Fruit fly (Drosophila melanogaster) whole organism, prepupa: ENCODE measurements around the gene Drsl6.

Experiments used
- Blimp-1 ChIP-seq: fragments of 200-800 bp; sonication (Bioruptor generic); optimal IDR thresholded peaks from 3 replicates; lab custom pipeline; 2017; ENCODE audit warnings: missing biosample characterization, missing genetic modification characterization, mild to moderate bottlenecking, moderate library complexity, missing genetic modification reagents
- CG10631 ChIP-seq: fragments of 200-800 bp; sonication (Bioruptor generic); optimal IDR thresholded peaks from 2 replicates; lab custom pipeline; 2016; ENCODE audit warnings: missing biosample characterization, missing genetic modification characterization
- CG10669 ChIP-seq: fragments of 200-800 bp; sonication (Bioruptor generic); optimal IDR thresholded peaks from 3 replicates; lab custom pipeline; 2018; ENCODE audit warnings: missing biosample characterization, mild to moderate bottlenecking, missing genetic modification characterization, moderate library complexity
- CG11294 ChIP-seq: fragments of 200-800 bp; sonication (Bioruptor generic); IDR thresholded peaks from 2 replicates; pipeline ENCODE4 v1.3.6; 2022; ENCODE audit warnings: missing biosample characterization, missing genetic modification characterization
- CG11762 ChIP-seq: fragments of 200-800 bp; sonication (Bioruptor generic); optimal IDR thresholded peaks from 3 replicates; lab custom pipeline; 2016; ENCODE audit warnings: missing biosample characterization, missing genetic modification characterization; ENCODE audit not compliant: insufficient read depth
- CG11902 ChIP-seq: fragments of 200-800 bp; sonication (Bioruptor generic); optimal IDR thresholded peaks from 3 replicates; lab custom pipeline; 2016; ENCODE audit warnings: missing biosample characterization, missing genetic modification characterization
- CG15336 ChIP-seq: fragments of 200-800 bp; sonication (Bioruptor generic); IDR thresholded peaks from 2 replicates; pipeline ENCODE4 v1.3.6; 2022; ENCODE audit warnings: missing biosample characterization, missing genetic modification characterization
- CG16779 ChIP-seq: fragments of 200-800 bp; sonication (Bioruptor generic); optimal IDR thresholded peaks from 3 replicates; lab custom pipeline; 2017; ENCODE audit warnings: missing biosample characterization, mild to moderate bottlenecking, missing genetic modification characterization
- CG3032 ChIP-seq: fragments of 200-800 bp; optimal IDR thresholded peaks from 2 replicates; lab custom pipeline; 2019; ENCODE audit warnings: missing biosample characterization, mild to moderate bottlenecking, missing genetic modification characterization, moderate library complexity
- CG32006 ChIP-seq: fragments of 200-800 bp; sonication (Bioruptor generic); optimal IDR thresholded peaks from 3 replicates; lab custom pipeline; 2017; ENCODE audit warnings: missing biosample characterization, mild to moderate bottlenecking, missing genetic modification characterization
- CG34406 ChIP-seq: fragments of 200-800 bp; sonication (Bioruptor generic); optimal IDR thresholded peaks from 3 replicates; lab custom pipeline; 2016; ENCODE audit warnings: missing biosample characterization, missing genetic modification characterization
- CG3919 ChIP-seq: fragments of 200-800 bp; sonication (Bioruptor generic); optimal IDR thresholded peaks from 3 replicates; lab custom pipeline; 2016; ENCODE audit warnings: missing biosample characterization, missing genetic modification characterization
- CG4318 ChIP-seq: fragments of 200-800 bp; sonication (Bioruptor generic); optimal IDR thresholded peaks from 3 replicates; lab custom pipeline; 2017; ENCODE audit warnings: missing biosample characterization, mild to moderate bottlenecking, missing genetic modification characterization
- CG6276 ChIP-seq: fragments of 200-800 bp; sonication (Bioruptor generic); optimal IDR thresholded peaks from 2 replicates; lab custom pipeline; 2017; ENCODE audit warnings: missing biosample characterization, mild to moderate bottlenecking, missing genetic modification characterization
- CG6792 ChIP-seq: fragments of 200-800 bp; sonication (Bioruptor generic); optimal IDR thresholded peaks from 3 replicates; lab custom pipeline; 2016; ENCODE audit warnings: missing biosample characterization, missing genetic modification characterization
- CG6808 ChIP-seq: fragments of 200-800 bp; sonication (Bioruptor generic); optimal IDR thresholded peaks from 3 replicates; lab custom pipeline; 2017; ENCODE audit warnings: missing biosample characterization, missing genetic modification characterization, mild to moderate bottlenecking, moderate library complexity, missing genetic modification reagents
- CG6854 ChIP-seq: fragments of 200-800 bp; sonication (Bioruptor generic); optimal IDR thresholded peaks from 2 replicates; lab custom pipeline; 2017; ENCODE audit warnings: missing biosample characterization, mild to moderate bottlenecking, missing genetic modification characterization
- CG7368 ChIP-seq: fragments of 200-800 bp; sonication (Bioruptor generic); optimal IDR thresholded peaks from 3 replicates; lab custom pipeline; 2016; ENCODE audit warnings: missing biosample characterization, missing genetic modification characterization
- CG8119 ChIP-seq: fragments of 200-800 bp; sonication (Bioruptor generic); IDR thresholded peaks from 3 replicates; pipeline ENCODE4 v1.3.6; 2022; ENCODE audit warnings: missing biosample characterization, missing genetic modification characterization
- CG8319 ChIP-seq: fragments of 200-800 bp; sonication (Bioruptor generic); optimal IDR thresholded peaks from 3 replicates; lab custom pipeline; 2016; ENCODE audit warnings: missing biosample characterization, missing genetic modification characterization
- CG8632 ChIP-seq: fragments of 200-800 bp; sonication (Bioruptor generic); optimal IDR thresholded peaks from 3 replicates; lab custom pipeline; 2016; ENCODE audit warnings: missing biosample characterization, missing genetic modification characterization
- CG9139 ChIP-seq: fragments of 200-800 bp; sonication (Bioruptor generic); optimal IDR thresholded peaks from 3 replicates; lab custom pipeline; 2017; ENCODE audit warnings: missing biosample characterization, mild to moderate bottlenecking, missing genetic modification characterization
- Eip75B ChIP-seq: fragments of 200-800 bp; sonication (Bioruptor generic); optimal IDR thresholded peaks from 3 replicates; lab custom pipeline; 2016; ENCODE audit warnings: missing biosample characterization, missing genetic modification characterization
- Eip93F ChIP-seq: fragments of 200-800 bp; sonication (Bioruptor generic); optimal IDR thresholded peaks from 2 replicates; lab custom pipeline; 2016; ENCODE audit warnings: missing biosample characterization, mild to moderate bottlenecking, missing genetic modification characterization
- Ets96B ChIP-seq: fragments of 200-800 bp; optimal IDR thresholded peaks from 2 replicates; lab custom pipeline; 2019; ENCODE audit warnings: missing biosample characterization, mild to moderate bottlenecking, missing genetic modification characterization, moderate library complexity
- Gug ChIP-seq: fragments of 200-800 bp; sonication (Bioruptor generic); IDR thresholded peaks from 2 replicates; pipeline ENCODE4 v1.3.6; 2022; ENCODE audit warnings: missing biosample characterization, missing genetic modification characterization
- Hr38 ChIP-seq: sonication (Bioruptor generic); optimal IDR thresholded peaks from 2 replicates; lab custom pipeline; 2016; ENCODE audit warnings: missing biosample characterization, missing genetic modification characterization
- Hr39 ChIP-seq: fragments of 200-800 bp; sonication (Bioruptor generic); optimal IDR thresholded peaks from 2 replicates; lab custom pipeline; 2016; ENCODE audit warnings: missing biosample characterization, missing genetic modification characterization
- Hr4 ChIP-seq: fragments of 200-800 bp; sonication (Bioruptor generic); optimal IDR thresholded peaks from 3 replicates; lab custom pipeline; 2016; ENCODE audit warnings: missing biosample characterization, missing genetic modification characterization
- Met ChIP-seq: fragments of 200-800 bp; sonication (Bioruptor generic); optimal IDR thresholded peaks from 3 replicates; lab custom pipeline; 2016; ENCODE audit warnings: missing biosample characterization, missing genetic modification characterization
- OdsH ChIP-seq: fragments of 200-800 bp; sonication (Bioruptor generic); optimal IDR thresholded peaks from 3 replicates; lab custom pipeline; 2016; ENCODE audit warnings: missing biosample characterization, missing genetic modification characterization
- Smox ChIP-seq: fragments of 200-800 bp; sonication (Bioruptor generic); optimal IDR thresholded peaks from 3 replicates; lab custom pipeline; 2016; ENCODE audit warnings: missing biosample characterization, missing genetic modification characterization
- Sox102F ChIP-seq: fragments of 200-800 bp; sonication (Bioruptor generic); optimal IDR thresholded peaks from 2 replicates; lab custom pipeline; 2016; ENCODE audit warnings: missing biosample characterization, mild to moderate bottlenecking, missing genetic modification characterization
- Sox14 ChIP-seq: fragments of 200-800 bp; sonication (Bioruptor generic); optimal IDR thresholded peaks from 3 replicates; lab custom pipeline; 2016; ENCODE audit warnings: missing biosample characterization, missing genetic modification characterization
- Sox15 ChIP-seq: fragments of 200-800 bp; sonication (Bioruptor generic); optimal IDR thresholded peaks from 3 replicates; lab custom pipeline; 2016; ENCODE audit warnings: missing biosample characterization, missing genetic modification characterization
- achi ChIP-seq: fragments of 200-800 bp; sonication (Bioruptor generic); optimal IDR thresholded peaks from 3 replicates; lab custom pipeline; 2016; ENCODE audit warnings: missing biosample characterization, missing genetic modification characterization
- acj6 ChIP-seq: fragments of 200-800 bp; sonication (Bioruptor generic); optimal IDR thresholded peaks from 3 replicates; lab custom pipeline; 2016; ENCODE audit warnings: missing biosample characterization, missing genetic modification characterization
- dac ChIP-seq: fragments of 200-800 bp; sonication (Bioruptor generic); optimal IDR thresholded peaks from 2 replicates; lab custom pipeline; 2017; ENCODE audit warnings: missing biosample characterization, mild to moderate bottlenecking, missing genetic modification characterization
- dsx ChIP-seq: fragments of 200-800 bp; optimal IDR thresholded peaks from 3 replicates; lab custom pipeline; 2019; ENCODE audit warnings: missing biosample characterization, mild to moderate bottlenecking, missing genetic modification characterization, moderate library complexity; ENCODE audit not compliant: poor library complexity, severe bottlenecking
- esn ChIP-seq: fragments of 200-800 bp; sonication (Bioruptor generic); optimal IDR thresholded peaks from 2 replicates; lab custom pipeline; 2016; ENCODE audit warnings: missing biosample characterization, mild to moderate bottlenecking, missing genetic modification characterization, moderate library complexity
- fd59A ChIP-seq: fragments of 200-800 bp; sonication (Bioruptor generic); optimal IDR thresholded peaks from 2 replicates; lab custom pipeline; 2017; ENCODE audit warnings: missing biosample characterization, mild to moderate bottlenecking, missing genetic modification characterization, missing genetic modification reagents
- fd85E ChIP-seq: fragments of 200-800 bp; sonication (Bioruptor generic); optimal IDR thresholded peaks from 3 replicates; lab custom pipeline; 2016; ENCODE audit warnings: missing biosample characterization, missing genetic modification characterization
- fkh ChIP-seq: fragments of 200-800 bp; sonication (Bioruptor generic); optimal IDR thresholded peaks from 3 replicates; lab custom pipeline; 2017; ENCODE audit warnings: missing biosample characterization, mild to moderate bottlenecking, missing genetic modification characterization, moderate library complexity
- net ChIP-seq: fragments of 200-800 bp; sonication (Bioruptor generic); optimal IDR thresholded peaks from 3 replicates; lab custom pipeline; 2016; ENCODE audit warnings: missing biosample characterization, missing genetic modification characterization
- pdm3 ChIP-seq: fragments of 200-800 bp; sonication (Bioruptor generic); optimal IDR thresholded peaks from 3 replicates; lab custom pipeline; 2016; ENCODE audit warnings: missing biosample characterization, missing genetic modification characterization
- spab ChIP-seq: fragments of 200-800 bp; sonication (Bioruptor generic); optimal IDR thresholded peaks from 2 replicates; lab custom pipeline; 2017; ENCODE audit warnings: missing biosample characterization, mild to moderate bottlenecking, missing genetic modification characterization, missing genetic modification reagents
- ss ChIP-seq, 2 experiments: fragments of 200-800 bp; sonication (Bioruptor generic); optimal IDR thresholded peaks; 2 replicates in 1 of 2; 3 replicates in 1 of 2; lab custom pipeline; 2017 to 2018; ENCODE audit warnings: mild to moderate bottlenecking in 2 of 2, missing biosample characterization in 2 of 2, missing genetic modification characterization in 2 of 2, moderate library complexity in 1 of 2
- svp ChIP-seq: fragments of 200-800 bp; sonication (Bioruptor generic); peaks from one replicate; lab custom pipeline; 2016; ENCODE audit warnings: missing biosample characterization, missing genetic modification characterization
- topi ChIP-seq: fragments of 200-800 bp; sonication (Bioruptor generic); optimal IDR thresholded peaks from 3 replicates; lab custom pipeline; 2016; ENCODE audit warnings: missing biosample characterization, missing genetic modification characterization
- vri ChIP-seq: fragments of 200-800 bp; sonication (Bioruptor generic); optimal IDR thresholded peaks from 3 replicates; lab custom pipeline; 2016; ENCODE audit warnings: missing biosample characterization, mild to moderate bottlenecking, missing genetic modification characterization

Gene Drsl6

dm6 chr3L:3380225-3381043, 44.2 kb upstream of the Drsl6 start:
- no peak for TF ChIP-seq CG8319
- peak; percentile 53 for TF ChIP-seq CG3919
- TF ChIP-seq Hr39 (GFP tag; lab: Kevin White, UChicago) = peak; percentile 48
- TF ChIP-seq Eip75B (GFP tag; lab: Kevin White, UChicago) = no peak
- peak; percentile 32; the same call in 1 of the 2 replicates for TF ChIP-seq CG11294 (GFP tag; lab: Robert Waterston, UW)
- peak; percentile 5 for TF ChIP-seq CG9139
- TF ChIP-seq CG6792 (GFP tag; lab: Kevin White, UChicago) = peak; percentile 29
- TF ChIP-seq spab (GFP tag; lab: Kevin White, UChicago) = no peak
- peak; percentile 51 for TF ChIP-seq achi
- TF ChIP-seq CG6808 (GFP tag; lab: Kevin White, UChicago) = no peak
- TF ChIP-seq CG15336 = peak; percentile 86
- no peak for TF ChIP-seq CG10669
- no peak for TF ChIP-seq vri (GFP tag; lab: Kevin White, UChicago)
- peak; percentile 59 for TF ChIP-seq Gug
- TF ChIP-seq CG32006 (GFP tag; lab: Kevin White, UChicago) = peak; percentile 88
- TF ChIP-seq Eip93F (GFP tag; lab: Kevin White, UChicago) = no peak
- peak; percentile 76 for TF ChIP-seq CG6276 (GFP tag; lab: Kevin White, UChicago)
- TF ChIP-seq CG4318 = no peak
- peak; percentile 47 for TF ChIP-seq Blimp-1 (GFP tag; lab: Kevin White, UChicago)
- TF ChIP-seq CG7368 = peak; percentile 4
- TF ChIP-seq net (GFP tag; lab: Kevin White, UChicago) = peak; percentile 24
- peak; percentile 44 for TF ChIP-seq svp (GFP tag; lab: Kevin White, UChicago)
- peak; percentile 83 for TF ChIP-seq CG8119 (GFP tag; lab: Robert Waterston, UW)
- peak; percentile 51 for TF ChIP-seq pdm3 (GFP tag; lab: Kevin White, UChicago)
- TF ChIP-seq ss (GFP tag; optimal IDR thresholded peaks at IDR 0.05; lab: Kevin White, UChicago) = peak in 1 of 2 experiments; percentile 77
- peak; percentile 53 for TF ChIP-seq OdsH (GFP tag; lab: Kevin White, UChicago)
- TF ChIP-seq CG16779 (tag; lab: Kevin White, UChicago) = no peak
- no peak for TF ChIP-seq fd85E (GFP tag; lab: Kevin White, UChicago)
- TF ChIP-seq CG10631 = no peak
- TF ChIP-seq Sox14 (GFP tag; lab: Kevin White, UChicago) = peak; percentile 25
- no peak for TF ChIP-seq fkh (GFP tag; lab: Kevin White, UChicago)
- peak; percentile 0 for TF ChIP-seq CG8632 (GFP tag; lab: Kevin White, UChicago)
- peak; percentile 8 for TF ChIP-seq Smox (GFP tag; lab: Kevin White, UChicago)
- TF ChIP-seq Hr38 (GFP tag; lab: Kevin White, UChicago) = no peak
- TF ChIP-seq esn = peak; percentile 42
- TF ChIP-seq CG11762 (GFP tag; lab: Kevin White, UChicago) = peak; percentile 8
- TF ChIP-seq Ets96B (tag; lab: Kevin White, UChicago) = peak; percentile 17
- no peak for TF ChIP-seq CG11902
- no peak for TF ChIP-seq CG6854 (GFP tag; lab: Kevin White, UChicago)
- TF ChIP-seq topi (GFP tag; lab: Kevin White, UChicago) = peak; percentile 38
- peak; percentile 87 for TF ChIP-seq Hr4 (GFP tag; lab: Kevin White, UChicago)
- peak; percentile 25 for TF ChIP-seq CG34406
- TF ChIP-seq CG3032 (tag; lab: Kevin White, UChicago) = peak; percentile 8
- TF ChIP-seq Sox102F (GFP tag; lab: Kevin White, UChicago) = peak; percentile 43
- TF ChIP-seq dsx (GFP tag; lab: Kevin White, UChicago) = no peak
- TF ChIP-seq acj6 (GFP tag; lab: Kevin White, UChicago) = peak; percentile 19
- TF ChIP-seq dac (GFP tag; lab: Kevin White, UChicago) = peak; percentile 61
- peak; percentile 33 for TF ChIP-seq Sox15 (GFP tag; lab: Kevin White, UChicago)
- TF ChIP-seq fd59A (GFP tag; lab: Kevin White, UChicago) = no peak
- TF ChIP-seq Met (GFP tag; lab: Kevin White, UChicago) = peak; percentile 52
